Worm (Caenorhabditis elegans): Measurements from ENCODE around the gene gfi-3.

Gene gfi-3

DNA sequence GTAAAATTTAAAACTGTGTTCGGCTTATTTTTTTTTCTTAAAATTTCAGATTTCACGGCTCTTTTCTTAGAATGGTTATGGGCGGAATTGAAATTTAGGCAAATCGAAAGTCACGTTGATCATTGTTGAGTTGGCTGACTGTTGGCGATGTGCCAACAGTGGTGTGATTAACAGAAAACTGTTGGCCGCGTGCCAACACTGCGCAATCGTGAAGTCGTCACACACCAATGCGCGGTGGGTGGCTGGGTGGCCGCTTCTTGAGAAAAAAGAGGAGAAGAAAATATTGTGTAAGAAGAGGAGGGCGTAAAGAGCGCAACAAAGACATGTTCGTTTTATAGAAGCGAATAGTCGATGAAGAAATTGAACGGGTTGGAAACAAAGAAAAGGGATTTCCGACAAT is 10.7 kb downstream of the gfi-3 start:
- no peak for TF ChIP-seq cey-2 (tag; optimal IDR thresholded peaks at IDR 0.05; ENCODE audit: borderline replicate concordance, insufficient read depth)
- TF ChIP-seq hlh-30 (tag; optimal IDR thresholded peaks at IDR 0.05; ENCODE audit: insufficient read depth) = peak; percentile 16
- peak in 1 of 2 experiments; percentile 9 for TF ChIP-seq mdl-1 (tag; optimal IDR thresholded peaks at IDR 0.05)
- no peak for TF ChIP-seq daf-16 (GFP tag; optimal IDR thresholded peaks at IDR 0.05)
- TF ChIP-seq daf-16 (tag; optimal IDR thresholded peaks at IDR 0.05) = peak; percentile 10
- peak; percentile 52 for TF ChIP-seq mes-2 (tag; optimal IDR thresholded peaks at IDR 0.05; ENCODE audit: poor library complexity, severe bottlenecking)
- no peak for TF ChIP-seq zip-11 (GFP tag; IDR thresholded peaks at IDR 0.05)
- no peak for TF ChIP-seq lin-38 (GFP tag; IDR thresholded peaks at IDR 0.05)
- peak; percentile 86 for TF ChIP-seq ama-1 (optimal IDR thresholded peaks at IDR 0.05)
- no peak for TF ChIP-seq vab-7 (GFP tag; IDR thresholded peaks at IDR 0.05)
- TF ChIP-seq rbr-2 (tag; optimal IDR thresholded peaks at IDR 0.05) = peak; percentile 4
- no peak for TF ChIP-seq sdz-12 (GFP tag; optimal IDR thresholded peaks at IDR 0.05)
- peak; percentile 27; the same call in 1 of the 2 replicates for TF ChIP-seq hmg-1.1 (GFP tag; IDR thresholded peaks at IDR 0.05)
- peak; percentile 39 for TF ChIP-seq mep-1 (tag; optimal IDR thresholded peaks at IDR 0.05)
- peak; percentile 6 for TF ChIP-seq hlh-11 (tag; optimal IDR thresholded peaks at IDR 0.05)

ce11 chrX:14492441-14492840 is 12.1 kb downstream of the gfi-3 start:
- TF ChIP-seq F26F4.8 (GFP tag; conservative IDR thresholded peaks at IDR 0.05) (no peak), ceh-62 (tag; optimal IDR thresholded peaks at IDR 0.05) (no peak), hlh-30 (tag; optimal IDR thresholded peaks at IDR 0.05; ENCODE audit: insufficient read depth) (no peak), lir-3 (tag; optimal IDR thresholded peaks at IDR 0.05) (no peak), ZK546.5 (tag; optimal IDR thresholded peaks at IDR 0.05) (no peak), mxl-3 (GFP tag; optimal IDR thresholded peaks at IDR 0.05) (no peak), attf-4 (tag; optimal IDR thresholded peaks at IDR 0.05) (no peak), arid-1 (GFP tag; conservative IDR thresholded peaks at IDR 0.05) (no peak), aha-1 (tag) (no peak), tra-1 (GFP tag; IDR thresholded peaks at IDR 0.05) (no peak), lin-1 (GFP tag; IDR thresholded peaks at IDR 0.05) (no peak), dmd-6 (GFP tag; IDR thresholded peaks at IDR 0.05) (no peak), nhr-28 (tag; optimal IDR thresholded peaks at IDR 0.05) (no peak)

DNA sequence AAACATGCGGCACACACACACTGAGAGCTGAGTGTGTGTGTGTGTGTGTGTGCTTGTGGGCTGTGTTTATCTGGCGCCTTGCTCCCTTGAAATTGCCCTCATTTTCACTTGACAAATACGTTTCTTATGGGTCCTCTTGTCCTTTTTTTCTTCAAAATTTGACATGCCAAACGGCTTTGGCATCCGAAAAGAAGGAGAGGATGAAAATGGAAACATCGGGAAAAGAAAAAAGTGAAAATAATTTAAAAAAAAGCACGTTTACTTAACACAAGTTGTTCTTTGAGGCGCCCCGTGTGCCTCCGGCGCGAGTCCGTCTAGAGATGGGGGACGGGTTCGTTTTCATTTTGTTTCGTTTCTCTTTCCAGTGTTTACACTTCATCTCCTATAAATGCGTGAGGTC is 14.7 kb downstream of the gfi-3 start:
- TF ChIP-seq hif-1 (tag; optimal IDR thresholded peaks at IDR 0.05) (peak in 1 of 2 experiments; percentile 82), hlh-30 (tag; optimal IDR thresholded peaks at IDR 0.05; ENCODE audit: insufficient read depth) (peak; percentile 20), nhr-48 (tag; optimal IDR thresholded peaks at IDR 0.05) (no peak), F49E8.2 (tag; optimal IDR thresholded peaks at IDR 0.05; ENCODE audit: borderline replicate concordance) (no peak), lin-39 (tag; optimal IDR thresholded peaks at IDR 0.05) (no peak), aha-1 (tag) (peak; percentile 81), unc-39 (tag; optimal IDR thresholded peaks at IDR 0.05) (no peak), fkh-10 (GFP tag; optimal IDR thresholded peaks at IDR 0.05) (no peak)

DNA sequence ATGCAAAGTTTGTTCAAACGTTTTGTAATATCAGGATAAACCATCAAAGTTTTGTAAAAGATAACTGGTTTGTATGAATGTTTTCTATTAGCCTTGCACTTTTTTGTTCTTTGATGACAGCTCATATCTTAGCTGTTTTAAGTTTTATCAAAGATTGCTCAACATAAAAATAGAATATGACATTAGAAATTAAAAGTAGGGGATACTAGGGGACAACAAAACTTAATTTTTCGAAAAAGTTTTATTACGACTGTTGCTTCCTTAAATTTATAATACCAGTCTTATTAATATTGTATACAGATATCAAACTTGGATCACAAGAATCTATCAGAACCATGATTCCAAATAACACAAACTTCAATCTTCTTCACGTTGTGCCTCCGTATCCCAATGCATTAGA is 15.4 kb downstream of the gfi-3 start, which contains the start of gene ztf-14:
Gene ztf-14, plus strand, starts transcription at position 301 of the 400 bp plus-strand sequence.
- no peak for TF ChIP-seq F44E2.7 (GFP tag; IDR thresholded peaks at IDR 0.05)
- no peak for TF ChIP-seq saeg-2 (GFP tag; IDR thresholded peaks at IDR 0.05)
- no peak for TF ChIP-seq snpc-1.2 (GFP tag; IDR thresholded peaks at IDR 0.05)
- no peak for TF ChIP-seq fkh-10 (GFP tag; optimal IDR thresholded peaks at IDR 0.05)
- no peak for TF ChIP-seq ztf-7 (tag; optimal IDR thresholded peaks at IDR 0.05)
- no peak for TF ChIP-seq lin-29 (GFP tag; IDR thresholded peaks at IDR 0.05)
- TF ChIP-seq cey-2 (tag; optimal IDR thresholded peaks at IDR 0.05; ENCODE audit: borderline replicate concordance, insufficient read depth) = no peak
- no peak for TF ChIP-seq dmd-9 (GFP tag; IDR thresholded peaks at IDR 0.05)
- no peak for TF ChIP-seq dmd-6 (GFP tag; IDR thresholded peaks at IDR 0.05)
- TF ChIP-seq hlh-30 (tag; optimal IDR thresholded peaks at IDR 0.05; ENCODE audit: insufficient read depth) = no peak
- TF ChIP-seq aha-1 (tag) = no peak
- TF ChIP-seq ceh-44 (GFP tag; IDR thresholded peaks at IDR 0.05) = no peak
- no peak for TF ChIP-seq hmg-1.1 (GFP tag; IDR thresholded peaks at IDR 0.05)
- no peak for TF ChIP-seq lin-15B (tag; optimal IDR thresholded peaks at IDR 0.05)

All from whole organism, L4 larva.